Fruit fly (Drosophila melanogaster) whole organism, pupa: ENCODE data around the gene CG13928.

Experiments used
- CG10348 ChIP-seq: fragments of 200-800 bp; sonication (Bioruptor generic); IDR thresholded peaks from 2 replicates; pipeline ENCODE4 v1.3.6; 2022; ENCODE audit warnings: missing biosample characterization, missing genetic modification characterization
- CG12605 ChIP-seq: fragments of 200-800 bp; sonication (Bioruptor generic); IDR thresholded peaks from 2 replicates; pipeline ENCODE4 v1.3.6; 2022; ENCODE audit warnings: missing biosample characterization, missing genetic modification characterization
- CG13204 ChIP-seq: fragments of 200-800 bp; sonication (Bioruptor generic); optimal IDR thresholded peaks from 2 replicates; lab custom pipeline; 2018; ENCODE audit warnings: missing biosample characterization, mild to moderate bottlenecking, missing genetic modification characterization, moderate library complexity
- CG14655 ChIP-seq: fragments of 200-800 bp; sonication (Bioruptor generic); optimal IDR thresholded peaks from 3 replicates; lab custom pipeline; 2017; ENCODE audit warnings: mild to moderate bottlenecking, missing biosample characterization, missing genetic modification reagents, missing genetic modification characterization
- CG15710 ChIP-seq: fragments of 200-800 bp; sonication (Bioruptor generic); optimal IDR thresholded peaks from 2 replicates; lab custom pipeline; 2018; ENCODE audit warnings: missing biosample characterization, mild to moderate bottlenecking, missing genetic modification characterization, moderate library complexity
- CG17806 ChIP-seq: fragments of 200-800 bp; sonication (Bioruptor generic); optimal IDR thresholded peaks from 2 replicates; lab custom pipeline; 2018; ENCODE audit warnings: missing biosample characterization, mild to moderate bottlenecking, missing genetic modification characterization, moderate library complexity
- CG32121 ChIP-seq: fragments of 200-800 bp; sonication (Bioruptor generic); IDR thresholded peaks from 2 replicates; pipeline ENCODE4 v1.3.6; 2022; ENCODE audit warnings: missing biosample characterization, missing genetic modification characterization
- CG34367 ChIP-seq: fragments of 200-800 bp; sonication (Bioruptor generic); optimal IDR thresholded peaks from 2 replicates; lab custom pipeline; 2018; ENCODE audit warnings: missing biosample characterization, mild to moderate bottlenecking, missing genetic modification characterization
- CG4496 ChIP-seq: fragments of 200-800 bp; sonication (Bioruptor generic); IDR thresholded peaks from 3 replicates; pipeline ENCODE4 v1.3.6; 2022; ENCODE audit warnings: missing biosample characterization, missing genetic modification characterization
- CG8159 ChIP-seq: fragments of 200-800 bp; sonication (Bioruptor generic); optimal IDR thresholded peaks from 3 replicates; lab custom pipeline; 2018; ENCODE audit warnings: missing biosample characterization, mild to moderate bottlenecking, missing genetic modification characterization, moderate library complexity
- CG8301 ChIP-seq: fragments of 200-800 bp; sonication (Bioruptor generic); optimal IDR thresholded peaks from 2 replicates; lab custom pipeline; 2018; ENCODE audit warnings: missing biosample characterization, mild to moderate bottlenecking, missing genetic modification characterization
- CG9948 ChIP-seq: fragments of 200-800 bp; sonication (Bioruptor generic); optimal IDR thresholded peaks from 2 replicates; lab custom pipeline; 2018; ENCODE audit warnings: missing biosample characterization, mild to moderate bottlenecking, missing genetic modification characterization, moderate library complexity
- D1 ChIP-seq: fragments of 200-800 bp; sonication (Bioruptor generic); optimal IDR thresholded peaks from 2 replicates; lab custom pipeline; 2018; ENCODE audit warnings: missing biosample characterization, mild to moderate bottlenecking, missing genetic modification characterization, moderate library complexity
- EcR ChIP-seq: fragments of 200-800 bp; sonication (Bioruptor generic); optimal IDR thresholded peaks from 3 replicates; lab custom pipeline; 2019; ENCODE audit warnings: missing biosample characterization, missing genetic modification characterization, mild to moderate bottlenecking, moderate library complexity, missing genetic modification reagents
- Ets98B ChIP-seq: fragments of 200-800 bp; sonication (Bioruptor generic); IDR thresholded peaks from 2 replicates; pipeline ENCODE4 v1.3.6; 2022; ENCODE audit warnings: missing biosample characterization, missing genetic modification characterization
- Pif1A ChIP-seq: fragments of 200-800 bp; sonication (Bioruptor generic); optimal IDR thresholded peaks from 3 replicates; lab custom pipeline; 2016; ENCODE audit warnings: missing biosample characterization, missing genetic modification characterization
- Pif1B ChIP-seq: fragments of 200-800 bp; sonication (Bioruptor generic); optimal IDR thresholded peaks from 3 replicates; lab custom pipeline; 2016; ENCODE audit warnings: missing biosample characterization, missing genetic modification characterization
- Snoo ChIP-seq: fragments of 200-800 bp; sonication (Bioruptor generic); optimal IDR thresholded peaks from 3 replicates; lab custom pipeline; 2017; ENCODE audit warnings: missing biosample characterization, mild to moderate bottlenecking, missing genetic modification characterization, inconsistent platforms
- fd96Ca ChIP-seq: fragments of 200-800 bp; sonication (Bioruptor generic); IDR thresholded peaks from 3 replicates; pipeline ENCODE4 v1.3.6; 2022; ENCODE audit warnings: missing biosample characterization, missing genetic modification characterization
- gl ChIP-seq: fragments of 200-800 bp; sonication (Bioruptor generic); optimal IDR thresholded peaks from 2 replicates; lab custom pipeline; 2018; ENCODE audit warnings: missing biosample characterization, mild to moderate bottlenecking, missing genetic modification characterization
- rn ChIP-seq: fragments of 200-800 bp; sonication (Bioruptor generic); IDR thresholded peaks from 2 replicates; pipeline ENCODE4 v1.3.6; 2022; ENCODE audit warnings: missing biosample characterization, missing genetic modification characterization

CG13928 gene

DNA sequence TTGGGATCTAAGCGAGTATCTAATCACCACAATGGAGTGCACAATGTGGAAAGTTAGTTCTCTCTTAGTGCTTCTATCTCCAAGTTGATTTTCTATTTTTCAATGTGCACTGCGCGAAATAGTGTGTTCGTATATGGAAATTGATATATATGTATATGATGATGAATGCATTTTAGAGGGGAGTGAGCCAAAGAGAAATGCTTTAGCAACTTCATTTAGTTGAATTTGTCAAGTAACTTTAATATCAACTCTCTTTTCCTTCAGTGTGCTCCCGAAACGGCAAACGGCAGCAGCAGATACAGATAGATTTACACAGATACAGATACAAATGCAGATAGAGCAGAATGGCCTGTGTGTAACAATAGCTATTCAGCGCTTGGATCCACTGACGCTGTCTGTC, 44.2 kb downstream of the CG13928 start:
- TF ChIP-seq CG12605 (GFP tag; lab: Robert Waterston, UW) = peak; percentile 85
- TF ChIP-seq CG32121 = peak; percentile 71; the same call in 1 of the 2 replicates
- peak; percentile 84 for TF ChIP-seq Pif1A (GFP tag; lab: Kevin White, UChicago)
- TF ChIP-seq CG4496 = peak; percentile 89
- TF ChIP-seq Pif1B (GFP tag; lab: Kevin White, UChicago) = peak; percentile 53
- peak; percentile 90 for TF ChIP-seq fd96Ca (GFP tag; lab: Robert Waterston, UW)
- no peak for TF ChIP-seq CG17806 (tag; lab: Kevin White, UChicago)
- TF ChIP-seq CG9948 (tag; lab: Kevin White, UChicago) = peak; percentile 28
- no peak for TF ChIP-seq CG13204
- TF ChIP-seq EcR (GFP tag; lab: Kevin White, UChicago) = no peak
- peak; percentile 39; the same call in 1 of the 2 replicates for TF ChIP-seq CG10348 (GFP tag; lab: Robert Waterston, UW)
- TF ChIP-seq Ets98B (GFP tag; lab: Robert Waterston, UW) = peak; percentile 92
- no peak for TF ChIP-seq CG34367 (tag; lab: Kevin White, UChicago)
- peak; percentile 54 for TF ChIP-seq CG14655 (GFP tag; lab: Kevin White, UChicago)
- peak; percentile 49; the same call in 1 of the 2 replicates for TF ChIP-seq rn (GFP tag; lab: Robert Waterston, UW)
- peak; percentile 83 for TF ChIP-seq CG8301

- TF ChIP-seq CG14655 (GFP tag; lab: Kevin White, UChicago) (no peak), D1 (tag; lab: Kevin White, UChicago) (no peak), CG12605 (GFP tag; lab: Robert Waterston, UW) (no peak), CG8159 (tag; lab: Kevin White, UChicago) (no peak), CG9948 (tag; lab: Kevin White, UChicago) (no peak), Pif1A (GFP tag; lab: Kevin White, UChicago) (no peak), CG4496 (no peak), fd96Ca (GFP tag; lab: Robert Waterston, UW) (no peak), CG15710 (tag; lab: Kevin White, UChicago) (no peak), CG32121 (no peak), Ets98B (GFP tag; lab: Robert Waterston, UW) (no peak), Snoo (no peak), rn (GFP tag; lab: Robert Waterston, UW) (no peak)
- TF ChIP-seq, all 21 proteins: peak for 0
These were observed 47.4 kb downstream of the CG13928 start for dm6 chr3L:1580821-1581220.

DNA sequence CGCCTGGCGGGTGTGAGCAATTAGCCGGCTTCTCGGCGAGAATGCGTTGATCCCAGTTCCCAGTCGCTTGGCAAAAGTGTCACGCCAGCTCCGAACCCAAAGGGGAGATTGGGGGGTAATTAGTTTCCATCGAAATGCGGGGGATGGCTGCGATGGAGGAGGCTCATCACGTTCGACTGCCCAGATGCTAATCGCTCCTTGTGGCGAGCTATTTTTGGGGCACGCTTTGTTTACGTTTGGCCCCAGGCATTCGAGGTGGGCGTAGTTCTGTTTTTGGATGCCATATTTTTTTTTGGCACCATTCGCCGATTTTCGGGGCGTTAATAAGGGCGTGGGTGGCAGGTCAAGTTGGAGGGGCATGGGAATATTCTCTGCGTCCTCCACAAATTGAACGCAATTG, 48.0 kb downstream of the CG13928 start:
- TF ChIP-seq Ets98B (GFP tag; lab: Robert Waterston, UW) (no peak), CG32121 (0 out of 2 replicates have a peak, but pooled peaks have one; percentile 13)
- TF ChIP-seq, all 21 proteins: peak for 1

DNA sequence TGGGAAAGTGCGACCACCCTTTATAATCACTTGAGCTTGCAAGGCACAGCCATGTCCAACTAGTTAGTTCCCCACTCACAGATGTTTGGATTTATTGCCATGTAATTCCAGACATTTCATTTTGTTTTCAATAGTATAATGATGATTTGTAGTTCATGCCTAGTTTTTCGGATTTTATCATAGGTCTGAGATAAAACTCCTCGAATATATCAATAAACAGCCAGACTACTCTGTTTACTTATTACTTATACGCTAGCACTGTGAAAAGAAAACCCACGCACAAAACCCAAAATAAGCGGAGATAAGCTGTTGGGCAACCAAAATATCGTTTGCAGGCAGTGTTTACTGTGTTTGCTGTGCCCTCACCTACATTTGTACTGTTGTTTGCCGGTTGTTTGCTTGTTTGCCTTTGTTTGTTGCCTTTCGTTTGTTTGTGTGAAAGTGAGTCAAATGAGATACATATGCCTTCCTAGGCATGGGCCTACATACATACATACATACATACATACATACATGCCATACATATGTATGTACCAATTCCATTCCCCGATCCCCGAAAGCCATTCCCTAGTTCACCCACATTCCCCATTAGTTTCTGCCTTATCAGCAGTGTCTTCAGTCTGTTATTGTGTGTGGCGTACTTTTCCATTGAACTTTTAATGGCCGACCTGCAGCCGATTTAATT, 48.9 kb downstream of the CG13928 start:
- peak; percentile 38 for TF ChIP-seq CG32121
- no peak for TF ChIP-seq rn (GFP tag; lab: Robert Waterston, UW)
- TF ChIP-seq CG12605 (GFP tag; lab: Robert Waterston, UW) = no peak
- no peak for TF ChIP-seq fd96Ca (GFP tag; lab: Robert Waterston, UW)
- peak; percentile 33 for TF ChIP-seq CG9948 (tag; lab: Kevin White, UChicago)
- peak; percentile 36 for TF ChIP-seq CG17806 (tag; lab: Kevin White, UChicago)
- no peak for TF ChIP-seq CG13204
- no peak for TF ChIP-seq Pif1A (GFP tag; lab: Kevin White, UChicago)
- no peak for TF ChIP-seq D1 (tag; lab: Kevin White, UChicago)
- TF ChIP-seq CG14655 (GFP tag; lab: Kevin White, UChicago) = peak; percentile 51
- TF ChIP-seq CG8301 = peak; percentile 36
- TF ChIP-seq Ets98B (GFP tag; lab: Robert Waterston, UW) = peak; percentile 41
- TF ChIP-seq CG15710 (tag; lab: Kevin White, UChicago) = peak; percentile 38
- no peak for TF ChIP-seq Pif1B (GFP tag; lab: Kevin White, UChicago)
- no peak for TF ChIP-seq CG10348 (GFP tag; lab: Robert Waterston, UW)
- no peak for TF ChIP-seq CG4496
- no peak for TF ChIP-seq gl
- TF ChIP-seq Snoo = no peak
- peak; percentile 7 for TF ChIP-seq CG34367 (tag; lab: Kevin White, UChicago)
- peak; percentile 69 for TF ChIP-seq EcR (GFP tag; lab: Kevin White, UChicago)
- TF ChIP-seq CG8159 (tag; lab: Kevin White, UChicago) = peak; percentile 36

DNA sequence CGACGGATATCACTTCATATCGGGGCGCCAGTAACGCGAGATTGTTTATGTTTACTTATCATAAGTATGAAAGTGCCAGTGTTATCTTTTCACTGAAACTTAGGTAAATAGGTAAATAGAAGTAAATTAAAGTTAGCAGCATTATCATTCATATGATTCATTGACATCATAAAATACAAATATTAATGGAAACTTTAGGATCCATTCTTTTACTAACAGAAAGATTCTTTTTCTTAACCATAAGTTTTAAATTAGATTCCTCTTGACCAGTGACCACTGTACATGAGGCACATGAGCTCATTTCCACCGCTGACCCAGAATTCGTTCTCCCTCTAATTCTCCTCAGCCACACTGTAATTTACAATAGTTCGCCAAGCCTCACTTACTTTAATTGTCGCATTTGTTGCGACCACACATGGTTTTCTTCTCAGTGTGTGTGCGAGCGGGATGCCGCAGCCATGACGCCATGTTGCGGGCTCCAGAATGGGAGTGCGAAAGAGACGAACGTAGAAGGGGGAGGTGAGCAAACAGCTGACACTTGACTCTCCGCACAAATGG, 49.7 kb downstream of the CG13928 start:
- TF ChIP-seq CG32121 (no peak), D1 (tag; lab: Kevin White, UChicago) (no peak), CG34367 (tag; lab: Kevin White, UChicago) (no peak), CG12605 (GFP tag; lab: Robert Waterston, UW) (no peak), Pif1A (GFP tag; lab: Kevin White, UChicago) (no peak), CG15710 (tag; lab: Kevin White, UChicago) (no peak), CG4496 (peak; percentile 30; the same call in 1 of the 3 replicates), CG9948 (tag; lab: Kevin White, UChicago) (no peak), CG10348 (GFP tag; lab: Robert Waterston, UW) (no peak), CG8159 (tag; lab: Kevin White, UChicago) (peak; percentile 15), fd96Ca (GFP tag; lab: Robert Waterston, UW) (no peak; the same call in 2 of the 3 replicates), Pif1B (GFP tag; lab: Kevin White, UChicago) (no peak), CG17806 (tag; lab: Kevin White, UChicago) (no peak), gl (no peak), CG8301 (peak; percentile 16), CG14655 (GFP tag; lab: Kevin White, UChicago) (no peak), Snoo (no peak), CG13204 (no peak), EcR (GFP tag; lab: Kevin White, UChicago) (no peak), rn (GFP tag; lab: Robert Waterston, UW) (no peak), Ets98B (GFP tag; lab: Robert Waterston, UW) (0 out of 2 replicates have a peak, but pooled peaks have one; percentile 11)
